Worm (Caenorhabditis elegans): ENCODE results near the gene srt-4.
"Not testable (repeated sequence)": the region's sequence is repeated elsewhere in the genome, so short reads cannot be mapped to it uniquely, and the experiment has no call there.

Gene srt-4

ce11 chrV:2614986-2615687, 37.4 kb downstream of the srt-4 start, which contains the start of gene F53E10.1:
TSS of gene F53E10.1 (plus strand) at chrV:2615310.
- TF ChIP-seq sox-4 (tag; optimal IDR thresholded peaks at IDR 0.05) (no peak), elt-2 (tag; optimal IDR thresholded peaks at IDR 0.05) (peak; percentile 10), rnt-1 (tag; optimal IDR thresholded peaks at IDR 0.05) (no peak)

ce11 chrV:2617499-2617898, 39.8 kb downstream of the srt-4 start:
- TF ChIP-seq K02D7.2 (tag; optimal IDR thresholded peaks at IDR 0.05) (no peak), eyg-1 (tag; optimal IDR thresholded peaks at IDR 0.05) (no peak)

- TF ChIP-seq fkh-6 (tag; optimal IDR thresholded peaks at IDR 0.05) (no peak), ceh-18 (tag; optimal IDR thresholded peaks at IDR 0.05) (no peak), unc-42 (tag; optimal IDR thresholded peaks at IDR 0.05) (no peak)
Measured at ce11 chrV:2621879-2622278, 44.2 kb downstream of the srt-4 start, which contains the start of gene srh-271. TSS of gene srh-271 (minus strand) at chrV:2621979.

- TF ChIP-seq ref-2 (tag; optimal IDR thresholded peaks at IDR 0.05): no peak
- no peak for TF ChIP-seq ceh-2 (tag; optimal IDR thresholded peaks at IDR 0.05)
- no peak for TF ChIP-seq pros-1 (tag; optimal IDR thresholded peaks at IDR 0.05)
- no peak for TF ChIP-seq ceh-22 (tag; optimal IDR thresholded peaks at IDR 0.05)
- no peak for TF ChIP-seq ceh-24 (tag; optimal IDR thresholded peaks at IDR 0.05)
- no peak for TF ChIP-seq ceh-31 (tag; optimal IDR thresholded peaks at IDR 0.05)
- TF ChIP-seq ceh-30 (tag; optimal IDR thresholded peaks at IDR 0.05): no peak
- TF ChIP-seq hlh-30 (tag; optimal IDR thresholded peaks at IDR 0.05; ENCODE audit: insufficient read depth): no peak
- TF ChIP-seq unc-86 (tag; optimal IDR thresholded peaks at IDR 0.05): no peak
- no peak for TF ChIP-seq tbx-2 (tag; optimal IDR thresholded peaks at IDR 0.05)
Measured at ce11 chrV:2623765-2624164, 46.1 kb downstream of the srt-4 start.

- not testable (repeated sequence) for TF ChIP-seq hlh-13 (GFP tag; optimal IDR thresholded peaks at IDR 0.05); ceh-34 (tag; optimal IDR thresholded peaks at IDR 0.05); fkh-10 (GFP tag; optimal IDR thresholded peaks at IDR 0.05)
Measured at ce11 chrV:2625360-2625759, 47.7 kb downstream of the srt-4 start, which contains the start of gene sknr-1. TSS of gene sknr-1 (minus strand) at chrV:2625460.

Data from whole organism, late embryonic.